Worm (Caenorhabditis elegans): ENCODE results near the gene phf-10.
A peak's percentile ranks its signal among the peaks of the same experiment; 100 is the strongest.

phf-10 gene

DNA sequence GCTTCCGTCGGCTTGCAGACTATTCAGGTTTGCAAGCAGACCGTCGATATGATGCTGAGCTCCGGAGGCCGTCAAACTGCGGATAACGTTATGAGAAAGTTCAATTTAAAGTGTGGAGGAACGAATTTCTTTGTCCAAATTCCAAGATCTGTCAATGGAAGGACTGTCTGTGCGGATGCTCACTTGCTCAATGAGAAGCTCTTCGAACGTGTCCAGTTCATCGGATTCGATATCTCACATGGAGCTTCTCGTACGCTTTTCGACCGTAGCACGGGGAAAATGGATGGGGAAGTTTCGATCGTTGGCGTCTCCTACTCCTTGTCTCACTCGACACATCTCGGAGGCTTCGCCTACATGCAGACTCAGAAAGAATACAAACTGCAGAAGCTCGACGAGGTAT lies 34.6 kb upstream of the phf-10 start (continued):
- TF ChIP-seq lin-40 (tag; optimal IDR thresholded peaks at IDR 0.05) = no peak

DNA sequence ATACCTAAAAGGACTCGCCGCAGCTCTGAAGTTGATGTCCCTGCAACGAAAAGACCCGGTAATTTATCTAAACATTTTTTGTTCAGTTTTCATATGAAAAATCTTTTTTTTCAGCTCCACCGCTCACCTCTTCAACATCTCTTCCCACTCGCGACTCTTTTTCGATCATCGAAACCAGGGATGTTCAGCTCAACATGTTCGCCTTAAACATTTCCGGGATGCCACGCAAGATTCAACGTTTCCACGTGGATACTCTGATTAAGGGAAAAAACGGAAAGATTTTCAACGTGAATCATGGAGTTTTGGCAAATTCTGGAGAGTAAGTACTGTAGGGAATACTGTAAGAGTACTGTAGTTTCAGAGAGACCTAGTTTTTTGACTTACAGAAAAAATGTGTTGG lies 32.2 kb upstream of the phf-10 start:
- TF ChIP-seq repo-1 (tag; optimal IDR thresholded peaks at IDR 0.05) (no peak), lsy-27 (tag; optimal IDR thresholded peaks at IDR 0.05; ENCODE audit: borderline replicate concordance, insufficient read depth) (no peak), ceh-79 (tag; optimal IDR thresholded peaks at IDR 0.05) (no peak), sdz-38 (tag; optimal IDR thresholded peaks at IDR 0.05) (no peak), B0035.1 (tag; optimal IDR thresholded peaks at IDR 0.05) (no peak), Y79H2A.3 (GFP tag; conservative IDR thresholded peaks at IDR 0.05) (no peak)

DNA sequence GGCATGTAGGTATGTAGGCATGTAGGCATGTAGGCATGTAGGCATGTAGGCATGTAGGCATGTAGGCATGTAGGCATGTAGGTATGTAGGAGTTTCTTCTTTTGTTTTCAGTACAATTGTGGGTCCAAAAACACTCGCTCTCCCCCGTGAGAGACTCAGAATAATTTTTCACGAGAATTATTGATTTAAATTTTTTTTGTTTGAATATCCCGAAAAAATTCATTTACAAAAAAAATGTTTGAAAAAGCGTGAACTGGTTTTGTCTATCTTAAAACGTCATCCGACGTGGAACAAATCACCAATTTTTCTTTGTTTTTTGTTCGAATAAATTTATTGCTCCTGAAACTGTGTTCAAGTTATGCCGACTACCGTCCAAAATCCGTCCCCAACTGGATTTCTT lies 31.8 kb upstream of the phf-10 start, which contains the start of gene wago-10:
TSS of gene wago-10 (plus strand) at position 301 of the 400 bp plus-strand sequence.
- 0 out of 2 replicates have a peak, but pooled peaks have one; percentile 31 for TF ChIP-seq egl-18 (GFP tag; IDR thresholded peaks at IDR 0.05)
- no peak for TF ChIP-seq zfh-2 (GFP tag; conservative IDR thresholded peaks at IDR 0.05)

DNA sequence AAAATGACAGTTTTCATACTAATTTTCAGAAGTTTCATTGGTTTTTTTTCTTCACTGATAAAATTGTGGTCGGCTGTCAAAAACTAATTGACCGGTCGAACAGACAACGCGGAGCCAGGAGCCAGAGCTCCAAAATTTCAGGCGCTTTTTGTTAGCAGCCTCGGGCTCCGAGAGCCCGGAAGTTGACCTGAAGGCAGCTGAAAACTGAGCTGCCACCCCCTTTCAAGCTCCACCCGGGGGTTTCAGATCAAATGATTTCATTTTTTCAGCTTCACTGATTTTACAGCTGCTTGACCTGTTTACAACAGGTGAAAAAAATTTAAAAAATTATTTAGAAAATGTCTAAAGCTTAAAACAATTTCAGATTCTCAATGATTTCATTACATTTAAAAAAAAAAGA lies 31.0 kb upstream of the phf-10 start:
- TF ChIP-seq egrh-3 (GFP tag; IDR thresholded peaks at IDR 0.05) = peak; percentile 31; the same call in 1 of the 2 replicates
- TF ChIP-seq ZK185.1 (tag; optimal IDR thresholded peaks at IDR 0.05; ENCODE audit: poor library complexity, severe bottlenecking) = no peak
- TF ChIP-seq nhr-80 (tag; optimal IDR thresholded peaks at IDR 0.05) = peak; percentile 25
- peak; percentile 64 for TF ChIP-seq zfh-2 (GFP tag; conservative IDR thresholded peaks at IDR 0.05)
- TF ChIP-seq dox-1 (GFP tag; IDR thresholded peaks at IDR 0.05) = no peak

DNA sequence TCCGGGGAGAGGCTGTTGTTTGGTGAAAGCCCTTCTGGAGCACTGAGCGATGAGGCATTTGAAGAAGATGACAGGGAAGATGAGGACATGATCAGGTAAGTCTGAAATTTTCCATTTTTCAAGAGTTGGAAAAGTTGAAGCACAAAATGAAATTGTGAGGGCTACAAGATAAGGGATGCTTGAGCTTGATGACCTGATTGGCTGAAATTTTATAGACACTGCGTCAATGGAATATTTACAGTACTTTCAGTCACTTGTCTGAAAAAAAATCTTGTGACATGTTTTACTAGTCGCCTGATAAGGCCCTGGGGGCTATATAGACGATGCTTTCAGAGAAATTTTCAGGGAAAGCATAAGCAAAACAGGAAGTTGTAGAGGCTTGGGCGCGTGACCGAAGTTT lies 25.0 kb upstream of the phf-10 start, which contains the start of gene dmd-8:
TSS of gene dmd-8 (minus strand) at position 101 of the 400 bp plus-strand sequence.
- no peak for TF ChIP-seq madf-3 (GFP tag; IDR thresholded peaks at IDR 0.05)
- TF ChIP-seq athp-1 (tag; optimal IDR thresholded peaks at IDR 0.05) = no peak
- TF ChIP-seq sdz-38 (tag; optimal IDR thresholded peaks at IDR 0.05) = no peak
- TF ChIP-seq ztf-6 (GFP tag; IDR thresholded peaks at IDR 0.05) = no peak
- no peak for TF ChIP-seq chd-7 (tag; optimal IDR thresholded peaks at IDR 0.05)
- TF ChIP-seq nhr-90 (tag; optimal IDR thresholded peaks at IDR 0.05) = no peak
- no peak for TF ChIP-seq attf-6 (GFP tag; IDR thresholded peaks at IDR 0.05)
- TF ChIP-seq Y79H2A.3 (GFP tag; conservative IDR thresholded peaks at IDR 0.05) = no peak

DNA sequence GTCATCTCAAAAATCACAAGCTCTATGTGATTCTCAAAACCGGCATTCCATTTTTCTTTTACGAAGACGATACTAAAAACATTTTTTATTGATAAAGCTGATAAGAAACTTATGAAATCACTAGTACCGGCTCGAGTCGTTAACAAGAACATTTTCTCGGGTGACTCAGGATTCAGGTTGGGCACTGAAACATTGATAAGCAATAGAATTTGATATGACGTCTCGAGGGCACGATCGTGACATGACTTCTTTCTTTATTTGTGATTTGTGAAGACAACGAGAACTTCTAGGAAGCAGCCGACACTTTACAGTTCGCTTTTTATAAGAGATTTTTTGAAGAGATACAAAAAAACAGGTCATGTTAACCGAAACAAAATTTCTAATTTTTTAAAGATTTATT lies 22.3 kb upstream of the phf-10 start:
- TF ChIP-seq dox-1 (GFP tag; IDR thresholded peaks at IDR 0.05) (peak; percentile 55; the same call in 1 of the 2 replicates), cebp-1 (GFP tag; IDR thresholded peaks at IDR 0.05) (no peak), cebp-1 (tag; optimal IDR thresholded peaks at IDR 0.05) (peak; percentile 68), pha-4 (tag; optimal IDR thresholded peaks at IDR 0.05) (peak; percentile 30), nhr-80 (tag; optimal IDR thresholded peaks at IDR 0.05) (peak; percentile 89), nfyb-1 (GFP tag; IDR thresholded peaks at IDR 0.05) (peak; percentile 45; the same call in 1 of the 2 replicates), snpc-4 (GFP tag; optimal IDR thresholded peaks at IDR 0.05) (no peak), snpc-4 (tag; optimal IDR thresholded peaks at IDR 0.05) (peak; percentile 26 to 86 (median 57)), lin-40 (tag; optimal IDR thresholded peaks at IDR 0.05) (no peak), ets-4 (GFP tag; optimal IDR thresholded peaks at IDR 0.05) (peak; percentile 81), ceh-100 (GFP tag; IDR thresholded peaks at IDR 0.05) (no peak), ztf-26 (tag; optimal IDR thresholded peaks at IDR 0.05) (no peak), cebp-2 (GFP tag; IDR thresholded peaks at IDR 0.05) (no peak), ceh-40 (GFP tag; IDR thresholded peaks at IDR 0.05) (no peak), unc-62 (GFP tag; optimal IDR thresholded peaks at IDR 0.05) (peak; percentile 49), atf-7 (tag; optimal IDR thresholded peaks at IDR 0.05) (peak; percentile 77), nhr-90 (tag; optimal IDR thresholded peaks at IDR 0.05) (peak; percentile 8)

All from whole organism, young adult.